Fruit fly (Drosophila melanogaster) whole organism, pupa: ENCODE results near the gene CG12003.

ENCODE experiments used
- CG15710 ChIP-seq: fragments of 200-800 bp; sonication (Bioruptor generic); optimal IDR thresholded peaks from 2 replicates; lab custom pipeline; 2018; ENCODE audit warnings: missing biosample characterization, mild to moderate bottlenecking, missing genetic modification characterization, moderate library complexity
- CG9948 ChIP-seq: fragments of 200-800 bp; sonication (Bioruptor generic); optimal IDR thresholded peaks from 2 replicates; lab custom pipeline; 2018; ENCODE audit warnings: missing biosample characterization, mild to moderate bottlenecking, missing genetic modification characterization, moderate library complexity
- EcR ChIP-seq: fragments of 200-800 bp; sonication (Bioruptor generic); optimal IDR thresholded peaks from 3 replicates; lab custom pipeline; 2019; ENCODE audit warnings: missing biosample characterization, missing genetic modification characterization, mild to moderate bottlenecking, moderate library complexity, missing genetic modification reagents
- Pif1A ChIP-seq: fragments of 200-800 bp; sonication (Bioruptor generic); optimal IDR thresholded peaks from 3 replicates; lab custom pipeline; 2016; ENCODE audit warnings: missing biosample characterization, missing genetic modification characterization
- Snoo ChIP-seq: fragments of 200-800 bp; sonication (Bioruptor generic); optimal IDR thresholded peaks from 3 replicates; lab custom pipeline; 2017; ENCODE audit warnings: missing biosample characterization, mild to moderate bottlenecking, missing genetic modification characterization, inconsistent platforms
- fd96Ca ChIP-seq: fragments of 200-800 bp; sonication (Bioruptor generic); IDR thresholded peaks from 3 replicates; pipeline ENCODE4 v1.3.6; 2022; ENCODE audit warnings: missing biosample characterization, missing genetic modification characterization
- gl ChIP-seq: fragments of 200-800 bp; sonication (Bioruptor generic); optimal IDR thresholded peaks from 2 replicates; lab custom pipeline; 2018; ENCODE audit warnings: missing biosample characterization, mild to moderate bottlenecking, missing genetic modification characterization
- rn ChIP-seq: fragments of 200-800 bp; sonication (Bioruptor generic); IDR thresholded peaks from 2 replicates; pipeline ENCODE4 v1.3.6; 2022; ENCODE audit warnings: missing biosample characterization, missing genetic modification characterization

DNA sequence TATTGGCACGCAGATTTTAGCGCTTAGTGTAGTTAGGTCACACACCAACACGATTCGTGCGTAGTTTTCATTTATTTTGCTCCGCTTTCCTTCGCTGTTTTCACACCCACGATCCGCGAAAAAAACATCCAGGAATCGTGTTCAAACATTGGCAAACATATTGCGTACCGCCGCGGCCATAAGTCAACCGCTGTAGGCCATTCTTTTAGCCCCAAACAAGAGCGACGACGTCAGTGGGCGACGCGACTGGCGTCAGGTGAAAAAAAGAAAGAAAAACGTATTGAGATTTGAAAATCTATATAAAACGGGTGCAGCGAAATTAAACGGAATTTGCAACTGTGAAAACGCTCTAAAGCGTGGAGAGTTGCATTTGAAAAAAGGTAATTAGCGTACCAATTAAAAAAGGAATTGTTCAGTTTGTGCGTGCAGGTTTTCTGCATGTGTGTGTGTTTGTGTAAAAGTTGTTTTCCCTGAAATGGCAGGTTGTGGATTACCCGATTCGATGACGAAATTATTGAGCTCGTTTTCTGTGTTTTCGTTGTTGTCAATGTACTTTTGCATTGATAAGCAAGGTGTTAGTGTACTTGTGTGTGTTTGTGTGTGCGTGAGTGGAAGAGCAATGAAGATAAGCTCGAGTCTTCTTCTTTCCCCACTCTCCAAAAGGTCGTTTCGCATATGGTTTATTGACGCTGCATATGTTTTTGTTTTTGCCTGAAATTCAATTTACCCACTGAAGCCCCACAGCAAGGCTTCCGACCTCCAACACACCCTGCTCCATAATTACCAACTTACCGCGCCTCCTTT is 4.2 kb downstream of the CG12003 start, which contains the start of gene Tmep:
- TF ChIP-seq CG9948 (no peak), rn (GFP tag; lab: Robert Waterston, UW) (no peak), Snoo (tag; lab: Kevin White, UChicago) (no peak), EcR (GFP tag; lab: Kevin White, UChicago) (peak; percentile 75), fd96Ca (GFP tag; lab: Robert Waterston, UW) (no peak), CG15710 (tag; lab: Kevin White, UChicago) (no peak), Pif1A (no peak), gl (tag; lab: Kevin White, UChicago) (no peak)
